Worm (Caenorhabditis elegans) whole organism, L2 larva: ENCODE measurements around the gene W01B6.8.
A peak's percentile ranks its signal among the peaks of the same experiment; 100 is the strongest.

Experiments used
- ZK546.5 ChIP-seq: sonication (generic microtip); optimal IDR thresholded peaks from 2 replicates; lab custom pipeline; 2017; ENCODE audit warnings: missing biosample characterization, missing genetic modification characterization
- ama-1 ChIP-seq: fragments of 150-350 bp; optimal IDR thresholded peaks from 2 replicates; lab custom pipeline; 2018; ENCODE audit warnings: inconsistent platforms
- ceh-82 ChIP-seq: fragments of 150-350 bp; optimal IDR thresholded peaks from 2 replicates; lab custom pipeline; 2014; ENCODE audit warnings: missing biosample characterization, missing genetic modification characterization
- crh-2 ChIP-seq: sonication (generic microtip); optimal IDR thresholded peaks from 2 replicates; lab custom pipeline; 2017; ENCODE audit warnings: missing biosample characterization, missing genetic modification characterization
- egl-27 ChIP-seq: sonication (generic microtip); optimal IDR thresholded peaks from 3 replicates; lab custom pipeline; 2017; ENCODE audit warnings: missing biosample characterization, missing genetic modification reagents, missing genetic modification characterization
- elt-3 ChIP-seq: sonication (generic microtip); optimal IDR thresholded peaks from 2 replicates; lab custom pipeline; 2017; ENCODE audit warnings: missing biosample characterization, missing genetic modification characterization
- mab-5 ChIP-seq: fragments of 150-350 bp; optimal IDR thresholded peaks from 2 replicates; lab custom pipeline; 2014; ENCODE audit warnings: missing biosample characterization, missing genetic modification characterization
- nhr-10 ChIP-seq: sonication (generic microtip); optimal IDR thresholded peaks from 2 replicates; lab custom pipeline; 2017; ENCODE audit warnings: missing biosample characterization, missing genetic modification characterization
- nhr-23 ChIP-seq: fragments of 150-350 bp; optimal IDR thresholded peaks from 2 replicates; lab custom pipeline; 2014; ENCODE audit warnings: missing biosample characterization, missing genetic modification reagents, missing genetic modification characterization
- nhr-6 ChIP-seq: fragments of 150-350 bp; optimal IDR thresholded peaks from 2 replicates; lab custom pipeline; 2014; ENCODE audit warnings: missing biosample characterization, missing genetic modification characterization
- snpc-4 ChIP-seq: fragments of 150-350 bp; optimal IDR thresholded peaks from 2 replicates; lab custom pipeline; 2014; ENCODE audit warnings: missing biosample characterization, missing genetic modification characterization
- zag-1 ChIP-seq: fragments of 150-350 bp; optimal IDR thresholded peaks from 2 replicates; lab custom pipeline; 2014; ENCODE audit warnings: missing biosample characterization, missing genetic modification characterization
- ztf-11 ChIP-seq: sonication (generic microtip); optimal IDR thresholded peaks from 2 replicates; lab custom pipeline; 2017; ENCODE audit warnings: missing biosample characterization, missing genetic modification characterization
- ztf-4 ChIP-seq: fragments of 150-350 bp; optimal IDR thresholded peaks from 2 replicates; lab custom pipeline; 2014; ENCODE audit warnings: missing biosample characterization, missing genetic modification characterization

DNA sequence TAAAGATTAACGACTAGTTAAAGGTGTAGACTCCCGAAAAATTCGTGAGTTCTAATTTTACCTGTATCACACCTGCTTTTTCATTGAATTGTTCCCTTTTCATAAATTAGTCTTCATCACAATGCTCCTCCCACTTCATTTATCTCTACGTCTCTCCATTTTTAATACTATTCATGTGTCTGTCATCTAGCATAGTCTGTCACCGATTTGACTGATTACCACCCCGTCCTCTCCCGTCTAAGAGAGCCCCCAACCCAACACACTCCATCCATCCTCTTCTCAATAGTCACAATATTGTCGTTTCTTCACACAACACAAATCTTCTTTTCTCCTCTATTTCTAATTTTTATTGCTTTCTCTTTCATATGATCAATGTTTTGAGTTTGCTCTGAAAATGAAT is 19.0 kb downstream of the W01B6.8 start:
- TF ChIP-seq nhr-6 (tag; lab: Kevin White, UChicago) (no peak), snpc-4 (tag; lab: Kevin White, UChicago) (no peak), elt-3 (tag; lab: Kevin White, UChicago) (no peak), ama-1 (lab: Kevin White, UChicago) (no peak), zag-1 (tag; lab: Kevin White, UChicago) (no peak), ztf-11 (tag; lab: Kevin White, UChicago) (no peak), ceh-82 (tag; lab: Kevin White, UChicago) (no peak), nhr-23 (tag; lab: Kevin White, UChicago) (no peak), mab-5 (tag; lab: Kevin White, UChicago) (peak; percentile 68), ZK546.5 (tag; lab: Kevin White, UChicago) (no peak), nhr-10 (tag; lab: Kevin White, UChicago) (no peak), crh-2 (tag; lab: Kevin White, UChicago) (no peak), ztf-4 (tag; lab: Kevin White, UChicago) (no peak), egl-27 (tag; lab: Kevin White, UChicago) (no peak)
